Worm (Caenorhabditis elegans) whole organism, young adult: ENCODE measurements around the gene acn-1.
A peak's percentile ranks its signal among the peaks of the same experiment; 100 is the strongest.

Experiments
- B0019.2 ChIP-seq: fragments of 200-800 bp; sonication (Bioruptor generic); conservative IDR thresholded peaks from 2 replicates; pipeline ENCODE4 v1.3.6; 2022; ENCODE audit warnings: missing genetic modification reagents, missing genetic modification characterization, missing compliant biosample characterization
- D2030.7 ChIP-seq: fragments of 200-800 bp; sonication (Bioruptor generic); IDR thresholded peaks from 2 replicates; pipeline ENCODE4 v1.3.6; 2022; ENCODE audit warnings: missing genetic modification reagents, missing genetic modification characterization, missing compliant biosample characterization
- F10E7.11 ChIP-seq: sonication (generic microtip); optimal IDR thresholded peaks from 2 replicates; lab custom pipeline; 2017; ENCODE audit warnings: mild to moderate bottlenecking, missing genetic modification characterization, moderate library complexity, missing compliant biosample characterization
- F33H1.4 ChIP-seq: fragments of 200-800 bp; sonication (Bioruptor generic); IDR thresholded peaks from 2 replicates; pipeline ENCODE4 v1.3.6; 2022; ENCODE audit warnings: missing genetic modification reagents, missing genetic modification characterization, missing compliant biosample characterization
- F37B4.10 ChIP-seq: fragments of 200-800 bp; sonication (Bioruptor generic); IDR thresholded peaks from 2 replicates; pipeline ENCODE4 v1.3.6; 2022; ENCODE audit warnings: missing genetic modification characterization, missing compliant biosample characterization
- F52B5.7 ChIP-seq: sonication (generic microtip); optimal IDR thresholded peaks from 2 replicates; lab custom pipeline; 2016; ENCODE audit warnings: mild to moderate bottlenecking, missing genetic modification characterization, missing compliant biosample characterization
- K12H6.12 ChIP-seq: fragments of 200-800 bp; sonication (Bioruptor generic); optimal IDR thresholded peaks from 2 replicates; lab custom pipeline; 2018; ENCODE audit warnings: mild to moderate bottlenecking, missing genetic modification characterization, missing compliant biosample characterization
- attf-3 ChIP-seq: fragments of 200-800 bp; sonication (Bioruptor generic); conservative IDR thresholded peaks from 2 replicates; pipeline ENCODE4 v1.3.6; 2022; ENCODE audit warnings: missing genetic modification reagents, missing genetic modification characterization, missing compliant biosample characterization
- attf-5 ChIP-seq: fragments of 200-800 bp; sonication (Bioruptor generic); optimal IDR thresholded peaks from 2 replicates; lab custom pipeline; 2018; ENCODE audit warnings: mild to moderate bottlenecking, missing genetic modification characterization, missing compliant biosample characterization
- bed-1 ChIP-seq: fragments of 200-800 bp; sonication (Bioruptor generic); IDR thresholded peaks from 2 replicates; pipeline ENCODE4 v1.3.6; 2022; ENCODE audit warnings: missing genetic modification reagents, missing genetic modification characterization, missing compliant biosample characterization
- cebp-1 ChIP-seq, 2 experiments: fragments of 200-800 bp in 1 of 2; sonication (Bioruptor generic) in 1 of 2; sonication (generic microtip) in 1 of 2; IDR thresholded peaks in 1 of 2; optimal IDR thresholded peaks in 1 of 2; 2 replicates each; pipeline versions ENCODE4 v1.3.6 to Lab custom; 2017 to 2022; ENCODE audit warnings: missing compliant biosample characterization in 2 of 2, missing genetic modification characterization in 2 of 2, mild to moderate bottlenecking in 1 of 2, missing genetic modification reagents in 1 of 2, moderate library complexity in 1 of 2
- ceh-27 ChIP-seq: fragments of 200-800 bp; sonication (Bioruptor generic); optimal IDR thresholded peaks from 2 replicates; lab custom pipeline; 2018; ENCODE audit warnings: mild to moderate bottlenecking, missing genetic modification characterization, moderate library complexity, missing compliant biosample characterization
- ceh-58 ChIP-seq: fragments of 200-800 bp; sonication (Bioruptor generic); IDR thresholded peaks from 2 replicates; pipeline ENCODE4 v1.3.6; 2022; ENCODE audit warnings: missing genetic modification characterization, missing compliant biosample characterization
- ceh-91 ChIP-seq: fragments of 200-800 bp; sonication (Bioruptor generic); IDR thresholded peaks from 2 replicates; pipeline ENCODE4 v1.3.6; 2022; ENCODE audit warnings: missing genetic modification reagents, missing genetic modification characterization, missing compliant biosample characterization
- dpl-1 ChIP-seq: fragments of 150-350 bp; optimal IDR thresholded peaks from 2 replicates; lab custom pipeline; 2014; ENCODE audit warnings: missing biosample characterization, missing genetic modification reagents, missing genetic modification characterization
- egrh-3 ChIP-seq: fragments of 200-800 bp; sonication (Bioruptor generic); IDR thresholded peaks from 2 replicates; pipeline ENCODE4 v1.3.6; 2022; ENCODE audit warnings: missing genetic modification reagents, missing genetic modification characterization, missing compliant biosample characterization
- ekl-4 ChIP-seq: fragments of 200-800 bp; sonication (Bioruptor generic); IDR thresholded peaks from 2 replicates; pipeline ENCODE4 v1.3.6; 2022; ENCODE audit warnings: missing genetic modification reagents, missing genetic modification characterization, missing compliant biosample characterization
- ets-4 ChIP-seq: fragments of 200-800 bp; sonication (Bioruptor generic); optimal IDR thresholded peaks from 2 replicates; lab custom pipeline; 2018; ENCODE audit warnings: mild to moderate bottlenecking, missing genetic modification characterization, missing compliant biosample characterization
- him-1 ChIP-seq: sonication (generic microtip); optimal IDR thresholded peaks from 2 replicates; lab custom pipeline; 2016; ENCODE audit warnings: missing genotype, missing genetic modification reagents, missing genetic modification characterization, missing compliant biosample characterization
- hrde-1 ChIP-seq: sonication (generic microtip); optimal IDR thresholded peaks from 2 replicates; lab custom pipeline; 2016; ENCODE audit warnings: missing genetic modification characterization, mild to moderate bottlenecking, missing compliant biosample characterization, moderate library complexity, missing genotype, missing genetic modification reagents, borderline replicate concordance
- hsf-1 ChIP-seq: fragments of 200-800 bp; sonication (Bioruptor generic); IDR thresholded peaks from 2 replicates; pipeline ENCODE4 v1.3.6; 2022; ENCODE audit warnings: missing genetic modification reagents, missing genetic modification characterization, missing compliant biosample characterization
- let-607 ChIP-seq, 2 experiments: fragments of 200-800 bp in 1 of 2; sonication (Bioruptor generic) in 1 of 2; sonication (generic microtip) in 1 of 2; optimal IDR thresholded peaks; 2 replicates each; lab custom pipeline; 2016 to 2018; ENCODE audit warnings: mild to moderate bottlenecking in 2 of 2, missing compliant biosample characterization in 2 of 2, missing genetic modification characterization in 2 of 2, moderate library complexity in 2 of 2, missing genotype in 1 of 2
- lin-35 ChIP-seq, 3 experiments: fragments of 150-350 bp in 2 of 3; sonication (generic microtip) in 1 of 3; optimal IDR thresholded peaks; 2 replicates each; lab custom pipeline; 2014 to 2018; ENCODE audit warnings: missing biosample characterization in 3 of 3, missing genetic modification characterization in 3 of 3, missing genetic modification reagents in 3 of 3
- madf-3 ChIP-seq: fragments of 200-800 bp; sonication (Bioruptor generic); IDR thresholded peaks from 2 replicates; pipeline ENCODE4 v1.3.6; 2022; ENCODE audit warnings: missing genetic modification reagents, missing genetic modification characterization, missing compliant biosample characterization
- mel-28 ChIP-seq: sonication (generic microtip); optimal IDR thresholded peaks from 2 replicates; lab custom pipeline; 2016; ENCODE audit warnings: borderline replicate concordance, mild to moderate bottlenecking, missing genetic modification characterization, missing compliant biosample characterization
- nfyb-1 ChIP-seq: fragments of 200-800 bp; sonication (Bioruptor generic); IDR thresholded peaks from 2 replicates; pipeline ENCODE4 v1.3.6; 2022; ENCODE audit warnings: missing genetic modification reagents, missing genetic modification characterization, missing compliant biosample characterization
- nhr-80 ChIP-seq: sonication (generic microtip); optimal IDR thresholded peaks from 2 replicates; lab custom pipeline; 2016; ENCODE audit warnings: missing genetic modification characterization, missing compliant biosample characterization
- rec-8 ChIP-seq, 2 experiments: sonication (generic microtip); optimal IDR thresholded peaks; 2 replicates each; lab custom pipeline; 2016; ENCODE audit warnings: mild to moderate bottlenecking in 2 of 2, missing genetic modification characterization in 2 of 2, missing genetic modification reagents in 2 of 2, missing genotype in 2 of 2, missing biosample characterization in 1 of 2, missing compliant biosample characterization in 1 of 2, moderate library complexity in 1 of 2
- sdz-38 ChIP-seq: sonication (generic microtip); optimal IDR thresholded peaks from 2 replicates; lab custom pipeline; 2016; ENCODE audit warnings: missing genotype, missing genetic modification characterization, missing compliant biosample characterization
- snpc-3.4 ChIP-seq: sonication (generic microtip); optimal IDR thresholded peaks from 2 replicates; lab custom pipeline; 2017; ENCODE audit warnings: missing genetic modification characterization, mild to moderate bottlenecking, missing compliant biosample characterization, antibody characterized with exemption, moderate library complexity, missing genotype, missing genetic modification reagents
- snpc-4 ChIP-seq, 5 experiments: fragments of 150-350 bp in 1 of 5; sonication (generic microtip) in 4 of 5; optimal IDR thresholded peaks; 2 replicates each; lab custom pipeline; 2014 to 2018; ENCODE audit warnings: missing genetic modification characterization in 5 of 5, missing biosample characterization in 3 of 5, antibody characterized with exemption in 2 of 5, mild to moderate bottlenecking in 2 of 5, missing compliant biosample characterization in 2 of 5, missing genotype in 2 of 5, moderate library complexity in 2 of 5, missing genetic modification reagents in 1 of 5
- somi-1 ChIP-seq: fragments of 200-800 bp; sonication (Bioruptor generic); optimal IDR thresholded peaks from 2 replicates; lab custom pipeline; 2018; ENCODE audit warnings: mild to moderate bottlenecking, missing genetic modification characterization, missing compliant biosample characterization
- unc-62 ChIP-seq: fragments of 150-350 bp; optimal IDR thresholded peaks from 2 replicates; lab custom pipeline; 2014; ENCODE audit warnings: missing biosample characterization, missing genetic modification reagents, missing genetic modification characterization
- ztf-25 ChIP-seq: fragments of 200-800 bp; sonication (Bioruptor generic); IDR thresholded peaks from 2 replicates; pipeline ENCODE4 v1.3.6; 2022; ENCODE audit warnings: missing genetic modification reagents, missing genetic modification characterization, missing compliant biosample characterization
- ztf-6 ChIP-seq: fragments of 200-800 bp; sonication (Bioruptor generic); IDR thresholded peaks from 2 replicates; pipeline ENCODE4 v1.3.6; 2022; ENCODE audit warnings: missing genetic modification reagents, missing genetic modification characterization, missing compliant biosample characterization

The acn-1 gene

ce11 chrX:5117571-5117970 is 20.7 kb upstream of the acn-1 start:
- TF ChIP-seq snpc-3.4 (tag; lab: Kevin White, UChicago) = no peak
- TF ChIP-seq somi-1 (GFP tag; lab: Kevin White, UChicago) = no peak
- no peak for TF ChIP-seq ekl-4 (GFP tag; lab: Robert Waterston, UW)
- TF ChIP-seq lin-35 (GFP tag; optimal IDR thresholded peaks at IDR 0.05; lab: Kevin White, UChicago) = peak in 1 of 3 experiments; percentile 62

ce11 chrX:5116816-5117459 is 20.1 kb upstream of the acn-1 start, which contains the start of gene apl-1:
TSS of gene apl-1 (minus strand) at chrX:5116866.
- TF ChIP-seq cebp-1 (GFP tag; IDR thresholded peaks at IDR 0.05; lab: Robert Waterston, UW) = no peak
- peak; percentile 57 for TF ChIP-seq cebp-1 (tag; optimal IDR thresholded peaks at IDR 0.05; lab: Kevin White, UChicago)
- TF ChIP-seq F10E7.11 (tag; lab: Kevin White, UChicago) = no peak
- TF ChIP-seq attf-5 (GFP tag; lab: Kevin White, UChicago) = no peak
- no peak for TF ChIP-seq ztf-6 (GFP tag; lab: Robert Waterston, UW)

- TF ChIP-seq ets-4 (GFP tag; lab: Kevin White, UChicago) (peak; percentile 50), madf-3 (GFP tag; lab: Robert Waterston, UW) (0 out of 2 replicates have a peak, but pooled peaks have one; percentile 71), ceh-27 (GFP tag; lab: Kevin White, UChicago) (peak; percentile 55), unc-62 (no peak)
Measured at ce11 chrX:5116180-5116579, 19.3 kb upstream of the acn-1 start.

- TF ChIP-seq rec-8 (tag; optimal IDR thresholded peaks at IDR 0.05; lab: Kevin White, UChicago) = no peak
- no peak for TF ChIP-seq egrh-3 (GFP tag; lab: Robert Waterston, UW)
- TF ChIP-seq ceh-58 (GFP tag; lab: Robert Waterston, UW) = no peak
- no peak for TF ChIP-seq mel-28 (tag; lab: Kevin White, UChicago)
- TF ChIP-seq, all 124 proteins: peak for 0
Measured at ce11 chrX:5115511-5115910, 18.6 kb upstream of the acn-1 start.

- no peak for TF ChIP-seq F52B5.7 (tag; lab: Kevin White, UChicago)
- TF ChIP-seq dpl-1 (GFP tag; lab: Kevin White, UChicago) = no peak
- no peak for TF ChIP-seq attf-3 (GFP tag; lab: Robert Waterston, UW)
- no peak for TF ChIP-seq snpc-4 (GFP tag; optimal IDR thresholded peaks at IDR 0.05; lab: Kevin White, UChicago)
- TF ChIP-seq snpc-4 (tag; optimal IDR thresholded peaks at IDR 0.05; lab: Kevin White, UChicago) = no peak
- no peak for TF ChIP-seq K12H6.12 (tag; lab: Kevin White, UChicago)
- TF ChIP-seq F37B4.10 = no peak
- TF ChIP-seq him-1 (tag; lab: Kevin White, UChicago) = no peak
- TF ChIP-seq sdz-38 (tag; lab: Kevin White, UChicago) = no peak
Measured at ce11 chrX:5111894-5112293, 15.0 kb upstream of the acn-1 start.

ce11 chrX:5109130-5109529 is 12.3 kb upstream of the acn-1 start, which contains the start of gene C42D8.1:
TSS of gene C42D8.1 (plus strand) at chrX:5109506.
- TF ChIP-seq nhr-80 (tag; lab: Kevin White, UChicago) = peak; percentile 64
- TF ChIP-seq egrh-3 (GFP tag; lab: Robert Waterston, UW) = no peak

ce11 chrX:5106942-5107341 is 10.1 kb upstream of the acn-1 start, which contains the start of gene C42D8.9:
TSS of gene C42D8.9 (minus strand) at chrX:5107042.
- TF ChIP-seq bed-1 (GFP tag; lab: Robert Waterston, UW) = no peak
- no peak for TF ChIP-seq hsf-1
- TF ChIP-seq let-607 (tag; optimal IDR thresholded peaks at IDR 0.05; lab: Kevin White, UChicago) = no peak
- no peak for TF ChIP-seq nfyb-1
- TF ChIP-seq ztf-25 (GFP tag; lab: Robert Waterston, UW) = no peak
- no peak for TF ChIP-seq D2030.7 (GFP tag; lab: Robert Waterston, UW)
- TF ChIP-seq B0019.2 (GFP tag; lab: Robert Waterston, UW) = no peak
- TF ChIP-seq rec-8 (tag; optimal IDR thresholded peaks at IDR 0.05; lab: Kevin White, UChicago) = no peak
- no peak for TF ChIP-seq dpl-1 (GFP tag; lab: Kevin White, UChicago)
- TF ChIP-seq ceh-91 (GFP tag; lab: Robert Waterston, UW) = no peak
- TF ChIP-seq hrde-1 = no peak
- no peak for TF ChIP-seq F33H1.4 (GFP tag; lab: Robert Waterston, UW)
- no peak for TF ChIP-seq F52B5.7 (tag; lab: Kevin White, UChicago)
